Fruit fly (Drosophila melanogaster) Kc167 (cell line): ENCODE measurements around the gene Gr93d.

Source experiments
- Sin3A ChIP-seq: fragments of >200 bp; optimal IDR thresholded peaks from 2 replicates; lab custom pipeline; 2018; ENCODE audit warnings: missing external identifiers
- h ChIP-seq: fragments of >200 bp; optimal IDR thresholded peaks from 3 replicates; lab custom pipeline; 2018; ENCODE audit warnings: missing external identifiers
- psq ChIP-seq: fragments of >200 bp; optimal IDR thresholded peaks from 2 replicates; lab custom pipeline; 2017; ENCODE audit warnings: missing external identifiers

dm6 chr3R:21888696-21889602 lies 42.5 kb upstream of the Gr93d start, which contains the start of gene CG43844:
- TF ChIP-seq psq (lab: Kevin White, UChicago) (no peak), Sin3A (lab: Kevin White, UChicago) (no peak), h (lab: Kevin White, UChicago) (no peak)
